Worm (Caenorhabditis elegans) whole organism, young adult: ENCODE results near the gene cec-1.

Experiments used
- F23B12.7 ChIP-seq: sonication (generic microtip); optimal IDR thresholded peaks from 2 replicates; lab custom pipeline; 2017; ENCODE audit warnings: missing genetic modification characterization, mild to moderate bottlenecking, missing compliant biosample characterization, antibody characterized with exemption, moderate library complexity; ENCODE audit not compliant: insufficient read depth
- F37B4.10 ChIP-seq: fragments of 200-800 bp; sonication (Bioruptor generic); IDR thresholded peaks from 2 replicates; pipeline ENCODE4 v1.3.6; 2022; ENCODE audit warnings: missing genetic modification characterization, missing compliant biosample characterization
- F52B5.7 ChIP-seq: sonication (generic microtip); optimal IDR thresholded peaks from 2 replicates; lab custom pipeline; 2016; ENCODE audit warnings: mild to moderate bottlenecking, missing genetic modification characterization, missing compliant biosample characterization
- F57C9.4 ChIP-seq: sonication (generic microtip); optimal IDR thresholded peaks from 2 replicates; lab custom pipeline; 2017; ENCODE audit warnings: mild to moderate bottlenecking, missing genetic modification characterization, missing compliant biosample characterization
- T26A5.8 ChIP-seq: sonication (generic microtip); optimal IDR thresholded peaks from 2 replicates; lab custom pipeline; 2016; ENCODE audit warnings: missing genetic modification characterization, missing compliant biosample characterization
- Y95B8A.8 ChIP-seq: fragments of 200-800 bp; sonication (Bioruptor generic); IDR thresholded peaks from 2 replicates; pipeline ENCODE4 v1.3.6; 2022; ENCODE audit warnings: missing genetic modification reagents, missing genetic modification characterization, missing compliant biosample characterization
- bed-2 ChIP-seq: fragments of 200-800 bp; sonication (Bioruptor generic); IDR thresholded peaks from 2 replicates; pipeline ENCODE4 v1.3.6; 2022; ENCODE audit warnings: missing genetic modification reagents, missing genetic modification characterization, missing compliant biosample characterization
- cebp-1 ChIP-seq, 2 experiments: fragments of 200-800 bp in 1 of 2; sonication (Bioruptor generic) in 1 of 2; sonication (generic microtip) in 1 of 2; IDR thresholded peaks in 1 of 2; optimal IDR thresholded peaks in 1 of 2; 2 replicates each; pipeline versions ENCODE4 v1.3.6 to Lab custom; 2017 to 2022; ENCODE audit warnings: missing compliant biosample characterization in 2 of 2, missing genetic modification characterization in 2 of 2, mild to moderate bottlenecking in 1 of 2, missing genetic modification reagents in 1 of 2, moderate library complexity in 1 of 2
- ceh-100 ChIP-seq: fragments of 200-800 bp; sonication (Bioruptor generic); IDR thresholded peaks from 2 replicates; pipeline ENCODE4 v1.3.6; 2022; ENCODE audit warnings: missing genetic modification reagents, missing genetic modification characterization, missing compliant biosample characterization
- ceh-27 ChIP-seq: fragments of 200-800 bp; sonication (Bioruptor generic); optimal IDR thresholded peaks from 2 replicates; lab custom pipeline; 2018; ENCODE audit warnings: mild to moderate bottlenecking, missing genetic modification characterization, moderate library complexity, missing compliant biosample characterization
- ceh-40 ChIP-seq: fragments of 200-800 bp; sonication (Bioruptor generic); IDR thresholded peaks from 2 replicates; pipeline ENCODE4 v1.3.6; 2022; ENCODE audit warnings: missing genetic modification characterization, missing compliant biosample characterization
- ceh-58 ChIP-seq: fragments of 200-800 bp; sonication (Bioruptor generic); IDR thresholded peaks from 2 replicates; pipeline ENCODE4 v1.3.6; 2022; ENCODE audit warnings: missing genetic modification characterization, missing compliant biosample characterization
- chd-7 ChIP-seq: sonication (generic microtip); optimal IDR thresholded peaks from 2 replicates; lab custom pipeline; 2016; ENCODE audit warnings: mild to moderate bottlenecking, missing genetic modification characterization, moderate library complexity, missing compliant biosample characterization
- dox-1 ChIP-seq: fragments of 200-800 bp; sonication (Bioruptor generic); IDR thresholded peaks from 2 replicates; pipeline ENCODE4 v1.3.6; 2022; ENCODE audit warnings: missing genetic modification reagents, missing genetic modification characterization, missing compliant biosample characterization
- egrh-3 ChIP-seq: fragments of 200-800 bp; sonication (Bioruptor generic); IDR thresholded peaks from 2 replicates; pipeline ENCODE4 v1.3.6; 2022; ENCODE audit warnings: missing genetic modification reagents, missing genetic modification characterization, missing compliant biosample characterization
- ets-4 ChIP-seq: fragments of 200-800 bp; sonication (Bioruptor generic); optimal IDR thresholded peaks from 2 replicates; lab custom pipeline; 2018; ENCODE audit warnings: mild to moderate bottlenecking, missing genetic modification characterization, missing compliant biosample characterization
- him-1 ChIP-seq: sonication (generic microtip); optimal IDR thresholded peaks from 2 replicates; lab custom pipeline; 2016; ENCODE audit warnings: missing genotype, missing genetic modification reagents, missing genetic modification characterization, missing compliant biosample characterization
- hlh-26 ChIP-seq: fragments of 200-800 bp; sonication (Bioruptor generic); conservative IDR thresholded peaks from 2 replicates; pipeline ENCODE4 v1.3.6; 2022; ENCODE audit warnings: missing genetic modification reagents, missing genetic modification characterization, missing compliant biosample characterization
- hmg-1.2 ChIP-seq: fragments of 200-800 bp; sonication (Bioruptor generic); IDR thresholded peaks from 2 replicates; pipeline ENCODE4 v1.3.6; 2022; ENCODE audit warnings: missing genetic modification reagents, missing genetic modification characterization, missing compliant biosample characterization
- lin-40 ChIP-seq: sonication (generic microtip); optimal IDR thresholded peaks from 2 replicates; lab custom pipeline; 2016; ENCODE audit warnings: missing genetic modification characterization, mild to moderate bottlenecking, missing compliant biosample characterization, missing genotype, missing genetic modification reagents
- lsy-27 ChIP-seq: sonication (generic microtip); optimal IDR thresholded peaks from 2 replicates; lab custom pipeline; 2017; ENCODE audit warnings: missing genetic modification characterization, mild to moderate bottlenecking, missing compliant biosample characterization, antibody characterized with exemption, missing genotype, borderline replicate concordance; ENCODE audit not compliant: insufficient read depth
- madf-3 ChIP-seq: fragments of 200-800 bp; sonication (Bioruptor generic); IDR thresholded peaks from 2 replicates; pipeline ENCODE4 v1.3.6; 2022; ENCODE audit warnings: missing genetic modification reagents, missing genetic modification characterization, missing compliant biosample characterization
- nfyb-1 ChIP-seq: fragments of 200-800 bp; sonication (Bioruptor generic); IDR thresholded peaks from 2 replicates; pipeline ENCODE4 v1.3.6; 2022; ENCODE audit warnings: missing genetic modification reagents, missing genetic modification characterization, missing compliant biosample characterization
- nhr-80 ChIP-seq: sonication (generic microtip); optimal IDR thresholded peaks from 2 replicates; lab custom pipeline; 2016; ENCODE audit warnings: missing genetic modification characterization, missing compliant biosample characterization
- nhr-90 ChIP-seq: sonication (generic microtip); optimal IDR thresholded peaks from 2 replicates; lab custom pipeline; 2016; ENCODE audit warnings: missing genotype, mild to moderate bottlenecking, missing genetic modification characterization, missing compliant biosample characterization
- pha-4 ChIP-seq: fragments of 150-350 bp; sonication (generic microtip); optimal IDR thresholded peaks from 2 replicates; lab custom pipeline; 2014; ENCODE audit warnings: missing biosample characterization, missing genetic modification reagents, missing genetic modification characterization
- snpc-4 ChIP-seq, 5 experiments: fragments of 150-350 bp in 1 of 5; sonication (generic microtip) in 4 of 5; optimal IDR thresholded peaks; 2 replicates each; lab custom pipeline; 2014 to 2018; ENCODE audit warnings: missing genetic modification characterization in 5 of 5, missing biosample characterization in 3 of 5, antibody characterized with exemption in 2 of 5, mild to moderate bottlenecking in 2 of 5, missing compliant biosample characterization in 2 of 5, missing genotype in 2 of 5, moderate library complexity in 2 of 5, missing genetic modification reagents in 1 of 5
- tbp1 ChIP-seq: fragments of 200-800 bp; sonication (Bioruptor generic); optimal IDR thresholded peaks from 2 replicates; lab custom pipeline; 2018; ENCODE audit warnings: mild to moderate bottlenecking, missing genetic modification characterization, missing compliant biosample characterization
- unc-130 ChIP-seq: sonication (generic microtip); optimal IDR thresholded peaks from 2 replicates; lab custom pipeline; 2016; ENCODE audit warnings: missing genetic modification reagents, missing genetic modification characterization, missing compliant biosample characterization
- ztf-18 ChIP-seq: sonication (generic microtip); optimal IDR thresholded peaks from 2 replicates; lab custom pipeline; 2016; ENCODE audit warnings: missing genotype, mild to moderate bottlenecking, missing genetic modification characterization, missing compliant biosample characterization
- ztf-6 ChIP-seq: fragments of 200-800 bp; sonication (Bioruptor generic); IDR thresholded peaks from 2 replicates; pipeline ENCODE4 v1.3.6; 2022; ENCODE audit warnings: missing genetic modification reagents, missing genetic modification characterization, missing compliant biosample characterization

The cec-1 gene

ce11 chrIII:8395685-8396084, 30.4 kb upstream of the cec-1 start, which contains the start of gene ZK353.3:
Gene ZK353.3, plus strand, starts transcription at chrIII:8395985.
- TF ChIP-seq madf-3 (GFP tag; lab: Robert Waterston, UW) (no peak), pha-4 (tag; lab: Kevin White, UChicago) (no peak), lin-40 (tag; lab: Kevin White, UChicago) (no peak), chd-7 (tag; lab: Kevin White, UChicago) (no peak), egrh-3 (GFP tag; lab: Robert Waterston, UW) (no peak), F23B12.7 (tag; lab: Kevin White, UChicago) (no peak), bed-2 (no peak), F57C9.4 (no peak)

ce11 chrIII:8398411-8398810, 27.7 kb upstream of the cec-1 start, which contains the start of gene ZK353.2:
Gene ZK353.2, plus strand, starts transcription at chrIII:8398711.
- TF ChIP-seq F37B4.10 (GFP tag; lab: Robert Waterston, UW): no peak
- no peak for TF ChIP-seq nhr-90 (tag; lab: Kevin White, UChicago)
- TF ChIP-seq snpc-4 (GFP tag; optimal IDR thresholded peaks at IDR 0.05; lab: Kevin White, UChicago): no peak
- TF ChIP-seq snpc-4 (tag; optimal IDR thresholded peaks at IDR 0.05; lab: Kevin White, UChicago): no peak

ce11 chrIII:8400478-8400877, 25.7 kb upstream of the cec-1 start:
- TF ChIP-seq nfyb-1 (GFP tag; lab: Robert Waterston, UW): 0 out of 2 replicates have a peak, but pooled peaks have one; percentile 42
- peak; percentile 66 for TF ChIP-seq ets-4 (GFP tag; lab: Kevin White, UChicago)
- 0 out of 2 replicates have a peak, but pooled peaks have one; percentile 35 for TF ChIP-seq cebp-1 (GFP tag; IDR thresholded peaks at IDR 0.05; lab: Robert Waterston, UW)
- no peak for TF ChIP-seq cebp-1 (tag; optimal IDR thresholded peaks at IDR 0.05; lab: Kevin White, UChicago)
- TF ChIP-seq nhr-80: peak; percentile 97
- TF ChIP-seq F57C9.4: no peak
- TF ChIP-seq tbp1 (GFP tag; lab: Kevin White, UChicago): no peak
- TF ChIP-seq dox-1 (GFP tag; lab: Robert Waterston, UW): peak; percentile 44; the same call in 1 of the 2 replicates

- no peak for TF ChIP-seq snpc-4 (GFP tag; optimal IDR thresholded peaks at IDR 0.05; lab: Kevin White, UChicago)
- no peak for TF ChIP-seq snpc-4 (tag; optimal IDR thresholded peaks at IDR 0.05; lab: Kevin White, UChicago)
- no peak for TF ChIP-seq cebp-1 (GFP tag; IDR thresholded peaks at IDR 0.05; lab: Robert Waterston, UW)
- peak; percentile 28 for TF ChIP-seq cebp-1 (tag; optimal IDR thresholded peaks at IDR 0.05; lab: Kevin White, UChicago)
- peak; percentile 48 for TF ChIP-seq nhr-80
- no peak for TF ChIP-seq egrh-3 (GFP tag; lab: Robert Waterston, UW)
These were observed 24.2 kb upstream of the cec-1 start, which contains the start of gene lap-1 for ce11 chrIII:8401887-8402286. Gene lap-1, minus strand, starts transcription at chrIII:8401928.

- TF ChIP-seq ceh-100 (GFP tag; lab: Robert Waterston, UW) (no peak), him-1 (no peak), Y95B8A.8 (GFP tag; lab: Robert Waterston, UW) (no peak), hlh-26 (GFP tag; lab: Robert Waterston, UW) (no peak), ztf-6 (GFP tag; lab: Robert Waterston, UW) (no peak), F52B5.7 (tag; lab: Kevin White, UChicago) (no peak), lsy-27 (no peak), unc-130 (GFP tag; lab: Kevin White, UChicago) (no peak), ceh-40 (GFP tag; lab: Robert Waterston, UW) (no peak), hmg-1.2 (no peak), ceh-58 (no peak), ztf-18 (tag; lab: Kevin White, UChicago) (no peak), ceh-27 (GFP tag; lab: Kevin White, UChicago) (no peak), F23B12.7 (tag; lab: Kevin White, UChicago) (no peak), T26A5.8 (tag; lab: Kevin White, UChicago) (no peak)
These were observed 23.5 kb upstream of the cec-1 start for ce11 chrIII:8402633-8403032.
